Worm (Caenorhabditis elegans) whole organism, late embryonic: ENCODE measurements around the gene mrp-3.

Experiments used
- ama-1 ChIP-seq: fragments of 150-350 bp; optimal IDR thresholded peaks from 2 replicates; lab custom pipeline; 2014
- ceh-9 ChIP-seq: sonication (generic microtip); optimal IDR thresholded peaks from 2 replicates; lab custom pipeline; 2016; ENCODE audit warnings: mild to moderate bottlenecking, missing genetic modification characterization, inconsistent platforms, missing compliant biosample characterization
- fkh-6 ChIP-seq: sonication (generic microtip); optimal IDR thresholded peaks from 2 replicates; lab custom pipeline; 2016; ENCODE audit warnings: missing genetic modification characterization, missing compliant biosample characterization
- hlh-30 ChIP-seq: sonication (generic microtip); optimal IDR thresholded peaks from 2 replicates; lab custom pipeline; 2017; ENCODE audit warnings: antibody characterized with exemption, missing genetic modification characterization, missing compliant biosample characterization; ENCODE audit not compliant: insufficient read depth
- madf-2 ChIP-seq: sonication (generic microtip); optimal IDR thresholded peaks from 2 replicates; lab custom pipeline; 2017; ENCODE audit warnings: missing genetic modification characterization, missing compliant biosample characterization
- nhr-232 ChIP-seq: sonication (generic microtip); optimal IDR thresholded peaks from 2 replicates; lab custom pipeline; 2016; ENCODE audit warnings: missing genetic modification characterization, missing compliant biosample characterization
- npax-4 ChIP-seq: sonication (generic microtip); optimal IDR thresholded peaks from 2 replicates; lab custom pipeline; 2016; ENCODE audit warnings: missing genetic modification characterization, missing compliant biosample characterization
- pag-3 ChIP-seq: sonication (generic microtip); optimal IDR thresholded peaks from 2 replicates; lab custom pipeline; 2016; ENCODE audit warnings: missing compliant biosample characterization, missing genetic modification characterization, borderline replicate concordance
- pax-1 ChIP-seq: fragments of 150-350 bp; optimal IDR thresholded peaks from 2 replicates; lab custom pipeline; 2014; ENCODE audit warnings: missing biosample characterization, missing genetic modification characterization
- pqm-1 ChIP-seq: sonication (generic microtip); optimal IDR thresholded peaks from 2 replicates; lab custom pipeline; 2016; ENCODE audit warnings: missing genetic modification characterization, missing compliant biosample characterization
- ref-2 ChIP-seq: sonication (generic microtip); optimal IDR thresholded peaks from 2 replicates; lab custom pipeline; 2016; ENCODE audit warnings: missing genetic modification characterization, missing compliant biosample characterization
- unc-55 ChIP-seq: sonication (generic microtip); optimal IDR thresholded peaks from 2 replicates; lab custom pipeline; 2017; ENCODE audit warnings: missing biosample characterization, missing genetic modification reagents, missing genetic modification characterization

DNA sequence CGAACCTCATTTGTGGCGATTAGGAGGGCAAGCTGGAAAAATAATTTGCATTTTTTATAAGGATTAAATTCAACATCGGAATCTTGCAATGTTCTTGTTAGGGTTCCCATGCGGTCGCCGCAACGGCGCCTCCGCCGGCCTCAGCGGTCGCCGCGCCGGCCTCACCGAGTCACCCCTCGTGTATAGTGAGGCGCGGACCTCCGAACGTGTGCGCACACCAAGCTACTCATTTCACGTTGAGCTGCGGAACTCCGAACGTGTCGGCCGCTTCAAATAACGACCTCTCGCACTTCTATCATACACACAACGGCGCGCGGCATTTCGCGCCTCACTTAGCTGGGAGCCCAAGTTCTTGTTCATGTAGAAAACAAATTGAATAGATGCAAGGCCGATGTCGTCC is 1.3 kb downstream of the mrp-3 start:
- TF ChIP-seq ref-2 (tag; lab: Kevin White, UChicago) (no peak), nhr-232 (tag; lab: Kevin White, UChicago) (no peak), pqm-1 (no peak), ceh-9 (tag; lab: Kevin White, UChicago) (no peak), npax-4 (tag; lab: Kevin White, UChicago) (no peak), hlh-30 (no peak), pag-3 (tag; lab: Kevin White, UChicago) (no peak), ama-1 (no peak), madf-2 (tag; lab: Kevin White, UChicago) (no peak), fkh-6 (tag; lab: Kevin White, UChicago) (no peak), pax-1 (tag; lab: Kevin White, UChicago) (no peak), unc-55 (GFP tag; lab: Kevin White, UChicago) (no peak)
